Worm (Caenorhabditis elegans) whole organism, midembryonic: ENCODE results near the gene acy-2.

ENCODE experiments used
- T22C8.4 ChIP-seq: fragments of 200-800 bp; sonication (Bioruptor generic); IDR thresholded peaks from 2 replicates; pipeline ENCODE4 v1.3.6; 2022; ENCODE audit warnings: missing genetic modification characterization, missing compliant biosample characterization
- flt-1 ChIP-seq: fragments of 200-800 bp; sonication (Bioruptor generic); IDR thresholded peaks from 2 replicates; pipeline ENCODE4 v1.3.6; 2022; ENCODE audit warnings: missing genetic modification characterization, missing compliant biosample characterization
- med-1 ChIP-seq: sonication (generic microtip); optimal IDR thresholded peaks from 2 replicates; lab custom pipeline; 2017; ENCODE audit warnings: missing genetic modification characterization, mild to moderate bottlenecking, missing compliant biosample characterization, antibody characterized with exemption, missing genetic modification reagents; ENCODE audit not compliant: insufficient read depth
- ztf-23 ChIP-seq: fragments of 200-800 bp; sonication (Bioruptor generic); IDR thresholded peaks from 2 replicates; pipeline ENCODE4 v1.3.6; 2022; ENCODE audit warnings: missing genetic modification reagents, missing genetic modification characterization, missing compliant biosample characterization

DNA sequence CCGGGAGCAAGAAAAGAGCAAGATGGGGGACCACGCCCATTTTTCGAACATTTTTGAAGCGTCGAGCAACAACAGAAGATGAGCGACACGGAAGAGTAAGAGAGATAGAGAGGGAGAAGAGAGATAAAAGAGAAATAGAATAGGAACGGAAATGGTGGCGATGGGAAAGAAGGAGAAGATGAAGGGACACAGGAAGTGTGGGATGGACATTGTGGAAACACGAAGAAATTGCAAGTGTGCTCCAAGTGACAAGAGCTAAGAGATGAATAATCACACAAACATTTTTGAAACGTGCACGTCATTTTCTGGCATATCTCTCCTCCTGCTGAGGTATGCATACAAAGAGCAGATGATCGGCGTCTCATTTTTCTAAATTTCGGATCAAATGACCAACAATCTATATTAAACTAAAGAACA, 54.7 kb downstream of the acy-2 start:
- TF ChIP-seq flt-1 (GFP tag; lab: Robert Waterston, UW) = 0 out of 2 replicates have a peak, but pooled peaks have one; percentile 29
- TF ChIP-seq med-1 (GFP tag; lab: Kevin White, UChicago) = no peak
- TF ChIP-seq ztf-23 (GFP tag; lab: Robert Waterston, UW) = no peak
- TF ChIP-seq T22C8.4 = no peak
